Worm (Caenorhabditis elegans): Measurements from ENCODE around the gene Y50D4A.4.

Gene Y50D4A.4

DNA sequence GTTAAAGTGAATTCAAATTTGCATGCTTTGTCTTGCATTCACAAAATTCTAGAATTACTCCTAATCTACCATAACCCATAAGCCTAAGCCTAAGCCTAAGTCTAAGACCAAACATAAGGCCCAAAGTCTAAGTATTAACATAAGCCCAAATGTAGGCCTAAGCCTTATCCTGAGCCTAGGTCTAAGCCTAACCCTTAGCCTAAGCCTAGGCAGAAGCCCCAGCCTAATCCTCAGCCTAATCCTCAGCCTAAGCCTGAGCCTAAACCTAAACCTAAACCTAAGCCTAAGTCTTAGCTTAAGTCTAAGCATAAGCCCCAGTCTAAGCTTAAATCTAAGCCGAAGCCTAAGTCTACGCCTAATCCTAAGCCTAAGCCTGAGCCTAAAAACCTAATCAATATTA lies 25.3 kb downstream of the Y50D4A.4 start (continued):
- TF ChIP-seq lin-13 (GFP tag; optimal IDR thresholded peaks at IDR 0.05) (no peak), nhr-25 (tag; optimal IDR thresholded peaks at IDR 0.05; ENCODE audit: borderline replicate concordance, insufficient read depth) (no peak), fos-1 (tag; optimal IDR thresholded peaks at IDR 0.05) (no peak)

DNA sequence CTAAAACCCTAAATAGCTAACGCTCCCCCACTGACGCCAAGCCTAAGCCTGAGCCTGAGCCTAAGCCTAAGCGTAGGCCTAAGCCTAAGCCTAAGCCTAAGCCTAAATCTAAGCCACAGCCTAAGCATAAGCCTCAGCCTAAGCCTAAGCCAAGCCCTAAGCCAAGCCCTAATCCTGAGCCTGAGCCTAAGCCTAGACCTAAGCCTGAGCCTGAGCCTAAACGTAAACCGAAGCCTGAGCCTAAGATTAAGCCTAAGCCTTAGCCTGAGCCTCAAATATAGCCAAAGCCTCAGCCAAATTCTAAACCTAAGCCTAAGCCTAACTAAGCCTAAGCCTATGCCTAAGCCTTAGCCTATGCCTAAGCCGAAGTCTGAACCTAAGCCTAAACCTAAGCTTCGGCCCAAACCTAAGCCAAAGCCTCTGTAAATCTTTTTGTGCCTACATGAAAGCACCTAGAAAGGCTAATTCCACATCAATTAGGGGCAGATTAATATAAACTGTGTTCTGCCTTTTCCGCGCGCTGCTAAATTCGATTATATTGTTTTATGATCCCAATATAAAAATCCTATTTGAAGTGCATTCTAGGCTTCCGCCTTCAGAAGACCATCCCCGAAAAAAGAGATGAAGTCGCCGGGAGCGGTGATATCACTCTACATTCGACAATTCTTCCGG lies 30.7 kb downstream of the Y50D4A.4 start, which contains the start of gene ptr-16:
Gene ptr-16, plus strand, starts transcription at position 622 of the 672 bp plus-strand sequence.
- TF ChIP-seq egl-43 (GFP tag; IDR thresholded peaks at IDR 0.05) (0 out of 2 replicates have a peak, but pooled peaks have one; percentile 10), dve-1 (tag; optimal IDR thresholded peaks at IDR 0.05; ENCODE audit: insufficient read depth) (no peak), nhr-10 (tag; optimal IDR thresholded peaks at IDR 0.05) (no peak), aha-1 (tag) (peak; percentile 58), ceh-44 (GFP tag; IDR thresholded peaks at IDR 0.05) (no peak), lin-13 (GFP tag; optimal IDR thresholded peaks at IDR 0.05) (no peak), skn-1 (tag; optimal IDR thresholded peaks at IDR 0.05) (no peak), tag-97 (GFP tag; IDR thresholded peaks at IDR 0.05) (no peak), hlh-11 (tag; optimal IDR thresholded peaks at IDR 0.05) (no peak), nhr-237 (tag; optimal IDR thresholded peaks at IDR 0.05) (no peak), F44E2.7 (GFP tag; IDR thresholded peaks at IDR 0.05) (0 out of 2 replicates have a peak, but pooled peaks have one; percentile 7), nhr-11 (tag; optimal IDR thresholded peaks at IDR 0.05) (no peak), mep-1 (tag; optimal IDR thresholded peaks at IDR 0.05) (no peak), mdt-29 (GFP tag; IDR thresholded peaks at IDR 0.05) (no peak), lin-38 (GFP tag; IDR thresholded peaks at IDR 0.05) (no peak), dpl-1 (GFP tag; optimal IDR thresholded peaks at IDR 0.05) (no peak), ztf-7 (tag; optimal IDR thresholded peaks at IDR 0.05) (no peak), php-3 (GFP tag; IDR thresholded peaks at IDR 0.05) (no peak), ceh-62 (tag; optimal IDR thresholded peaks at IDR 0.05) (no peak), saeg-2 (GFP tag; IDR thresholded peaks at IDR 0.05) (no peak), spr-1 (tag; optimal IDR thresholded peaks at IDR 0.05) (no peak), lin-15B (tag; optimal IDR thresholded peaks at IDR 0.05) (no peak), ctbp-1 (GFP tag; IDR thresholded peaks at IDR 0.05) (no peak), mxl-3 (GFP tag; optimal IDR thresholded peaks at IDR 0.05) (no peak), vab-7 (GFP tag; IDR thresholded peaks at IDR 0.05) (no peak), aly-2 (tag; optimal IDR thresholded peaks at IDR 0.05) (no peak)

ce11 chrV:1164196-1164691 lies 31.7 kb downstream of the Y50D4A.4 start, which contains the start of gene T21H3.5:
Gene T21H3.5 (minus strand): TSS chrV:1164293.
- TF ChIP-seq hmg-1.1 (GFP tag; IDR thresholded peaks at IDR 0.05), result no peak
- TF ChIP-seq set-16 (GFP tag; IDR thresholded peaks at IDR 0.05), result peak; percentile 32; the same call in 1 of the 2 replicates
- peak in 1 of 2 experiments; percentile 91 for TF ChIP-seq unc-62 (GFP tag; optimal IDR thresholded peaks at IDR 0.05 in 1 of 2)
- TF ChIP-seq unc-62 (tag; optimal IDR thresholded peaks at IDR 0.05), result no peak
- TF ChIP-seq snpc-4 (tag; optimal IDR thresholded peaks at IDR 0.05), result no peak
- TF ChIP-seq hlh-11 (tag; optimal IDR thresholded peaks at IDR 0.05), result peak; percentile 18
- no peak for TF ChIP-seq hlh-30 (tag; optimal IDR thresholded peaks at IDR 0.05; ENCODE audit: insufficient read depth)
- TF ChIP-seq mxl-3 (GFP tag; optimal IDR thresholded peaks at IDR 0.05), result peak; percentile 66

DNA sequence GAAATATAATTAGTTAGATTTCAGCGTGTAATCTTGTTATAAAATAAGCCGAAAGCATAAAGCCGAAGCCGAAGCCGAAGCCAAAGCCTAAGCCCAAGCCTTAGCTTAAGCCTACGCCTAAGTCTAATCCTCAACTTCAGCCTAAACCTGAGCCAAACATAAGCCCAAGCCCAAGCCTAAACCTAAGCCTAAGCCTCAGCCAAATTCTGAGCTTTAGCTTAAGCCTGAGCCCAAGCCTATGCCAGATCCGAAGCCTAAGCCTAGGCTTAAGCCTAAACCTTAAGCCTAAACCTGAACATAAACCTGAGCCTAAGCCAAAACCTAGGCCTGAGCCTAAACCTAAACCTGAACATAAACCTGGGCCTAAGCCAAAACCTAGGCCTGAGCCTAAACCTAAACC lies 35.2 kb downstream of the Y50D4A.4 start:
- no peak for TF ChIP-seq F10B5.3 (tag; optimal IDR thresholded peaks at IDR 0.05)
- 0 out of 2 replicates have a peak, but pooled peaks have one; percentile 21 for TF ChIP-seq dmd-8 (GFP tag; IDR thresholded peaks at IDR 0.05)

Data from whole organism, L4 larva.